Worm (Caenorhabditis elegans): Measurements from ENCODE around the gene F43C9.2.

Gene F43C9.2

ce11 chrX:4813115-4813732 is 29.8 kb downstream of the F43C9.2 start:
- TF ChIP-seq ces-1 (GFP tag; optimal IDR thresholded peaks at IDR 0.05) (no peak), mls-2 (tag; optimal IDR thresholded peaks at IDR 0.05) (peak; percentile 0), M03D4.4 (tag; optimal IDR thresholded peaks at IDR 0.05) (no peak)

- TF ChIP-seq lsy-2 (tag; optimal IDR thresholded peaks at IDR 0.05) (peak; percentile 95), ces-1 (GFP tag; optimal IDR thresholded peaks at IDR 0.05) (peak; percentile 15), blmp-1 (tag; optimal IDR thresholded peaks at IDR 0.05) (no peak)
Measured at ce11 chrX:4818252-4818651, 34.8 kb downstream of the F43C9.2 start, which contains the start of gene R08E3.3. Gene R08E3.3, plus strand, starts transcription at chrX:4818593.

DNA sequence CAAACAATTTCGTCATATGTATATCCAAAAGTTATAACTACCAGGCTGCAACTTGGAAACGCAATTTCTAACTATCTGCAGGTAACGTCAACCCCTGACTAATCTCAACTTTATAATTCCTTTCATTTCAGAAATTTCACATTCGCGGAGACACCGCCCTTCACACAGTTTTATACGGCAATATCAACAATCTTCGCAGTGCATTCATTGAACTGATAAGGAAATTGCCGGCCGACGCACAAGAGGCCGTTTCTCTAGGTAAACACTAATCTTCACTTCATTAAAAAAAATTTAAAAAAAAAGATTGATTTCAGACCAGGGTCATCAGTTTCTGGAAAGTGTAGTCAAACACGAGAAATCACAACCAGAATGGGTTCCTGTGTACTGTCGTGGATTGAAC is 35.5 kb downstream of the F43C9.2 start:
- no peak for TF ChIP-seq flh-1 (GFP tag; optimal IDR thresholded peaks at IDR 0.05)
- no peak for TF ChIP-seq ztf-11 (tag; optimal IDR thresholded peaks at IDR 0.05)
- no peak for TF ChIP-seq drap-1 (GFP tag; optimal IDR thresholded peaks at IDR 0.05)
- TF ChIP-seq lsy-2 (tag; optimal IDR thresholded peaks at IDR 0.05): no peak
- no peak for TF ChIP-seq nhr-237 (tag; optimal IDR thresholded peaks at IDR 0.05)
- no peak for TF ChIP-seq lin-13 (tag; optimal IDR thresholded peaks at IDR 0.05)
- no peak for TF ChIP-seq hlh-1 (tag; optimal IDR thresholded peaks at IDR 0.05)
- no peak for TF ChIP-seq sem-2 (GFP tag; optimal IDR thresholded peaks at IDR 0.05)
- no peak for TF ChIP-seq nhr-76 (tag; optimal IDR thresholded peaks at IDR 0.05)
- no peak for TF ChIP-seq snpc-4 (tag; optimal IDR thresholded peaks at IDR 0.05)
- TF ChIP-seq unc-39 (tag; optimal IDR thresholded peaks at IDR 0.05): no peak
- no peak for TF ChIP-seq elt-1 (tag; optimal IDR thresholded peaks at IDR 0.05; ENCODE audit: borderline replicate concordance, insufficient read depth)
- no peak for TF ChIP-seq unc-62 (GFP tag; optimal IDR thresholded peaks at IDR 0.05)

DNA sequence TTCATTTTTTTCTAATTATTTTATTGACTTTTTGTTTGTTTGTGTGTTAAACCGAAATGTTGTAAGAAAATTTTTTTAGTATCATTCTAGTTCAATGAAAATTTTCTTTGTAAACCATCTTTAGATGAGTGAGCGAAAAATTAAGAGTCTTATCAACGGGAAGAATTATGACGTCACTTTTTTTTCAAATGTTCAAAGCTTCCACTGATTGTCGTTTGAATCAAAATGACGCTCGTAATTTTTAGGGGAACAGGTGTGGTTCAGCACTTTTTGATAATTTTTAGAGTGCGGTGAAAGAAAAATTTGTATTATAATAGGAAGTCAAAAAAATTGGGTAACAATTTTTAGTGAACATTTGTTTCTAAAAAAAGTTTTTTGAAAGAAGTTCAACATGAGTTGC is 38.2 kb downstream of the F43C9.2 start:
- TF ChIP-seq ham-2 (GFP tag; optimal IDR thresholded peaks at IDR 0.05): no peak
- TF ChIP-seq ztf-11 (tag; optimal IDR thresholded peaks at IDR 0.05): no peak
- TF ChIP-seq zip-8 (tag; optimal IDR thresholded peaks at IDR 0.05): peak; percentile 22

ce11 chrX:4822262-4822661 is 38.8 kb downstream of the F43C9.2 start, which contains the start of gene R08E3.1:
Gene R08E3.1, plus strand, starts transcription at chrX:4822647.
- TF ChIP-seq nhr-76 (tag; optimal IDR thresholded peaks at IDR 0.05): no peak
- TF ChIP-seq unc-62 (GFP tag; optimal IDR thresholded peaks at IDR 0.05): no peak
- no peak for TF ChIP-seq nhr-28 (tag; optimal IDR thresholded peaks at IDR 0.05)
